Worm (Caenorhabditis elegans): Measurements from ENCODE around the gene sly-1.

sly-1 gene

ce11 chrIII:10521219-10521618, 14.4 kb downstream of the sly-1 start:
- TF ChIP-seq B0310.2 (tag; optimal IDR thresholded peaks at IDR 0.05): no peak
- TF ChIP-seq scrt-1 (GFP tag; IDR thresholded peaks at IDR 0.05): no peak
- TF ChIP-seq ceh-36 (tag; optimal IDR thresholded peaks at IDR 0.05): peak; percentile 82

ce11 chrIII:10523025-10523424, 16.2 kb downstream of the sly-1 start:
- TF ChIP-seq ama-1 (optimal IDR thresholded peaks at IDR 0.05) (no peak), B0310.2 (tag; optimal IDR thresholded peaks at IDR 0.05) (no peak), sea-1 (GFP tag; conservative IDR thresholded peaks at IDR 0.05) (no peak), ets-7 (tag; optimal IDR thresholded peaks at IDR 0.05) (no peak), F13C5.2 (tag; optimal IDR thresholded peaks at IDR 0.05) (no peak), tbx-37 (GFP tag; conservative IDR thresholded peaks at IDR 0.05) (no peak), scrt-1 (GFP tag; IDR thresholded peaks at IDR 0.05) (no peak), pes-1 (GFP tag; IDR thresholded peaks at IDR 0.05) (no peak), tra-4 (tag; optimal IDR thresholded peaks at IDR 0.05) (no peak), ceh-36 (tag; optimal IDR thresholded peaks at IDR 0.05) (no peak), ceh-13 (GFP tag; optimal IDR thresholded peaks at IDR 0.05) (no peak), hnd-1 (tag; optimal IDR thresholded peaks at IDR 0.05) (no peak)

ce11 chrIII:10524823-10525222, 18.0 kb downstream of the sly-1 start:
- TF ChIP-seq tbx-11 (GFP tag; IDR thresholded peaks at IDR 0.05) (no peak), ceh-13 (GFP tag; optimal IDR thresholded peaks at IDR 0.05) (no peak), ets-7 (tag; optimal IDR thresholded peaks at IDR 0.05) (no peak), tra-4 (tag; optimal IDR thresholded peaks at IDR 0.05) (no peak), scrt-1 (GFP tag; IDR thresholded peaks at IDR 0.05) (no peak)

DNA sequence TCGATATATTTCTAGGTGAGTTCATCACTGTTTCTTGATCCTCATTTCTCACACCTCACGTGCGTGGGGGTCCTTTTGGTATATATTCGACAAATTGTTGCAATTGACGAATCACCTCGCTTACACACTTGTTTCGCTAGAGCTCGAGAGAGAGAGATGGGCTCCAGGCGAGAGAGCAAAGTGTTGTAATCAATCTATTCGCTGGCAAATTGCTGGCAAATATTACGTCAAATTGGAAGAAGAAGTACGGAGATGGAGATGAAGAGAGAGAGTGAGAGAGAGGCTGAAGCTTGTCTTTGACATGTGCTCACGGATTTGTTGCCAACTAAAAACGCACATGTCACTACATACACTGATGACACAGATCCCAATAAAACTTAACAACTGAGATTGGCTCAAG, 19.1 kb downstream of the sly-1 start:
- TF ChIP-seq tbx-11 (GFP tag; IDR thresholded peaks at IDR 0.05): no peak

DNA sequence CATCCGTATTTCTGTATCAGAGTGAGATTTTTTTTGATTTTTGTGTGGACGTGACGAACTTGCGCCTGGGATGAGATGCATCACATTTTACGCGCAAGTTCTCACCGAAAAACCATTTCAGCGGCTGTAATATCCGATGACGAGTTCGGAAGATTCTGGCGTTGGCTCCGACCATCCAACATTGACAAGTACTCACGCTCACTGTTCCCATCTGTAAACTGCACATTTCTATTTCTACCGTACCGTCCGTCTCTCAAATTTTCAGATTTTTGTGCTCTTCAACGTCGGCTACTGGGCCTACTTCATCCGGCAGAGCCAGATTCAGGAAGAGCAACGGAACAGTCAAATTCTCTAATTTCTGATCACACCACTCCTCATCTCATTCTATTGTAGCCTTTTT, 20.6 kb downstream of the sly-1 start:
- TF ChIP-seq aly-1 (tag; optimal IDR thresholded peaks at IDR 0.05): no peak
- no peak for TF ChIP-seq tbx-37 (GFP tag; conservative IDR thresholded peaks at IDR 0.05)
- TF ChIP-seq hmbx-1 (tag; optimal IDR thresholded peaks at IDR 0.05): no peak
- TF ChIP-seq hnd-1 (tag; optimal IDR thresholded peaks at IDR 0.05): no peak
- no peak for TF ChIP-seq sea-1 (GFP tag; conservative IDR thresholded peaks at IDR 0.05)
- TF ChIP-seq B0310.2 (tag; optimal IDR thresholded peaks at IDR 0.05): no peak
- no peak for TF ChIP-seq tra-4 (tag; optimal IDR thresholded peaks at IDR 0.05)
- TF ChIP-seq ama-1 (optimal IDR thresholded peaks at IDR 0.05): no peak
- no peak for TF ChIP-seq pes-1 (GFP tag; IDR thresholded peaks at IDR 0.05)
- no peak for TF ChIP-seq scrt-1 (GFP tag; IDR thresholded peaks at IDR 0.05)
- no peak for TF ChIP-seq ceh-13 (GFP tag; optimal IDR thresholded peaks at IDR 0.05)

DNA sequence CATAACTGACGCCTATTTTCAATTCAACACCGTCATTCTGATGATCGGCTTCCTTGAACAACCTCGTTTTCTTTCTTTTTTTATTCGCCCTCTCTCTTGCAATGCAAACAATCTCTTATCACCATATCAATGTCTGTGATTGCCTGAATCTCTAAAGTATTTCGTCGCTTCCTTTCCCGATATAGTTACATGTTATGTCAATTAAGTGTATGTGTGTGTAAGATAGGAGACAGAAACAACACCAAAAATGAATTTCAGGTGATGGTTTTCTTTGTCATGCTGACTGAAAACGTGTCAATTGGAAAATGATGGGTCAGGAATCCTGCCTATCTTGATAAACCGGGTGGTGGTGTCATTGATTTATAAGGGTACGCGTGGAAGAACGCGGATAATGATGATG, 26.5 kb downstream of the sly-1 start:
- TF ChIP-seq hmbx-1 (tag; optimal IDR thresholded peaks at IDR 0.05) (no peak), ama-1 (optimal IDR thresholded peaks at IDR 0.05) (no peak), tra-4 (tag; optimal IDR thresholded peaks at IDR 0.05) (no peak), ets-7 (tag; optimal IDR thresholded peaks at IDR 0.05) (no peak), tbx-11 (GFP tag; IDR thresholded peaks at IDR 0.05) (no peak), aly-1 (tag; optimal IDR thresholded peaks at IDR 0.05) (no peak), B0310.2 (tag; optimal IDR thresholded peaks at IDR 0.05) (no peak), sea-1 (GFP tag; conservative IDR thresholded peaks at IDR 0.05) (no peak)

DNA sequence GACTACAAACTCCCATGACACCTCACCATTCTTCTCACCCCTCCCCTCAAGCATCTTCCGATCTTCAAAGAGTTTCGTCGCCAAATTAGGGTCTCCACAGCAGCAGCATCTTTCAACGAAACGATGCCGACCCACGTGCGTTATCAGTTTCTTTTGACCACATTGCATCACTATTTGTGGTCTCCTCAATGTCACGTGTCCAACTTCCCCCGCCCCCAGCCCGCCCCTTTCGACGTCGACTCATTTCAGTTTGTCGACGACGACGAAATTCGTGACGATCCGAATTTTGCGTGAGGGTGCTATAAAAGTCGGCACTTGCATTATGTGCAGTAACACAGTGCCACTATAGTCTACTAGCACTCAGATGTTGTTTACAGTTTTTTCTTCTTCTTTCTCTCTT, 27.3 kb downstream of the sly-1 start:
- TF ChIP-seq sea-1 (GFP tag; conservative IDR thresholded peaks at IDR 0.05) (no peak), scrt-1 (GFP tag; IDR thresholded peaks at IDR 0.05) (no peak), tbx-37 (GFP tag; conservative IDR thresholded peaks at IDR 0.05) (no peak), ama-1 (optimal IDR thresholded peaks at IDR 0.05) (no peak), aly-1 (tag; optimal IDR thresholded peaks at IDR 0.05) (no peak), tbx-11 (GFP tag; IDR thresholded peaks at IDR 0.05) (no peak), B0310.2 (tag; optimal IDR thresholded peaks at IDR 0.05) (no peak), hmg-4 (GFP tag; optimal IDR thresholded peaks at IDR 0.05) (no peak), pes-1 (GFP tag; IDR thresholded peaks at IDR 0.05) (no peak), hnd-1 (tag; optimal IDR thresholded peaks at IDR 0.05) (no peak), ets-7 (tag; optimal IDR thresholded peaks at IDR 0.05) (no peak), flt-1 (GFP tag; IDR thresholded peaks at IDR 0.05) (no peak), ceh-13 (GFP tag; optimal IDR thresholded peaks at IDR 0.05) (no peak), tra-4 (tag; optimal IDR thresholded peaks at IDR 0.05) (no peak), hmbx-1 (tag; optimal IDR thresholded peaks at IDR 0.05) (no peak), ceh-36 (tag; optimal IDR thresholded peaks at IDR 0.05) (no peak)

ce11 chrIII:10535226-10535625, 28.4 kb downstream of the sly-1 start, which contains the start of gene hpd-1:
Gene hpd-1, plus strand, starts transcription at chrIII:10535526.
- TF ChIP-seq pes-1 (GFP tag; IDR thresholded peaks at IDR 0.05) (no peak), tbx-37 (GFP tag; conservative IDR thresholded peaks at IDR 0.05) (no peak), aly-1 (tag; optimal IDR thresholded peaks at IDR 0.05) (no peak), ceh-36 (tag; optimal IDR thresholded peaks at IDR 0.05) (no peak), ceh-13 (GFP tag; optimal IDR thresholded peaks at IDR 0.05) (no peak), hnd-1 (tag; optimal IDR thresholded peaks at IDR 0.05) (no peak), tbx-11 (GFP tag; IDR thresholded peaks at IDR 0.05) (no peak), B0310.2 (tag; optimal IDR thresholded peaks at IDR 0.05) (no peak), flt-1 (GFP tag; IDR thresholded peaks at IDR 0.05) (no peak), sea-1 (GFP tag; conservative IDR thresholded peaks at IDR 0.05) (no peak), F13C5.2 (tag; optimal IDR thresholded peaks at IDR 0.05) (no peak), tra-4 (tag; optimal IDR thresholded peaks at IDR 0.05) (no peak), ets-7 (tag; optimal IDR thresholded peaks at IDR 0.05) (no peak), ama-1 (optimal IDR thresholded peaks at IDR 0.05) (no peak), hmg-4 (GFP tag; optimal IDR thresholded peaks at IDR 0.05) (no peak), scrt-1 (GFP tag; IDR thresholded peaks at IDR 0.05) (no peak), hmbx-1 (tag; optimal IDR thresholded peaks at IDR 0.05) (no peak)

All from whole organism, early embryonic.